Fruit fly (Drosophila melanogaster) whole organism, embryonic: ENCODE results near the gene blot.

ENCODE experiments used
- Awh ChIP-seq: fragments of 200-800 bp; sonication (Bioruptor generic); IDR thresholded peaks from 2 replicates; pipeline ENCODE4, ENCODE4 v1.3.6; 2022; ENCODE audit warnings: missing biosample characterization, missing genetic modification characterization
- B-H2 ChIP-seq: fragments of 200-800 bp; sonication (Bioruptor generic); optimal IDR thresholded peaks from 2 replicates; lab custom pipeline; 2018; ENCODE audit warnings: missing biosample characterization, mild to moderate bottlenecking, missing genetic modification characterization
- BtbVII ChIP-seq: fragments of 200-800 bp; sonication (Bioruptor generic); optimal IDR thresholded peaks from 3 replicates; lab custom pipeline; 2017; ENCODE audit warnings: missing biosample characterization, mild to moderate bottlenecking, missing genetic modification characterization
- CG11695 ChIP-seq: fragments of 200-800 bp; sonication (Bioruptor generic); IDR thresholded peaks from 3 replicates; pipeline ENCODE4 v1.3.6; 2022; ENCODE audit warnings: missing biosample characterization, missing genetic modification characterization
- CG17328 ChIP-seq: fragments of 200-800 bp; sonication (Bioruptor generic); IDR thresholded peaks from 2 replicates; pipeline ENCODE4 v1.3.6; 2022; ENCODE audit warnings: missing biosample characterization, missing genetic modification characterization
- CG17612 ChIP-seq: fragments of 200-800 bp; sonication (Bioruptor generic); IDR thresholded peaks from 2 replicates; pipeline ENCODE4 v1.3.6; 2022; ENCODE audit warnings: missing biosample characterization, missing genetic modification characterization
- CG42726 ChIP-seq: fragments of 200-800 bp; sonication (Bioruptor generic); IDR thresholded peaks from 2 replicates; pipeline ENCODE4 v1.3.6; 2022; ENCODE audit warnings: missing biosample characterization, missing genetic modification characterization; ENCODE audit not compliant: partially characterized antibody
- CG6683 ChIP-seq: fragments of 200-800 bp; sonication (Bioruptor generic); optimal IDR thresholded peaks from 2 replicates; lab custom pipeline; 2017; ENCODE audit warnings: missing biosample characterization, mild to moderate bottlenecking, missing genetic modification characterization, missing genetic modification reagents
- CG6791 ChIP-seq: fragments of 200-800 bp; sonication (Bioruptor generic); IDR thresholded peaks from 3 replicates; pipeline ENCODE4 v1.3.6; 2022; ENCODE audit warnings: missing biosample characterization, missing genetic modification characterization; ENCODE audit not compliant: partially characterized antibody
- CG6813 ChIP-seq: fragments of 200-800 bp; sonication (Bioruptor generic); optimal IDR thresholded peaks from 2 replicates; lab custom pipeline; 2017; ENCODE audit warnings: missing biosample characterization, missing genetic modification characterization, mild to moderate bottlenecking, moderate library complexity, missing genetic modification reagents
- CG7372 ChIP-seq: fragments of 200-800 bp; sonication (Bioruptor generic); IDR thresholded peaks from 2 replicates; pipeline ENCODE4 v1.3.6; 2022; ENCODE audit warnings: missing biosample characterization, missing genetic modification characterization
- CG8290 ChIP-seq, 3 experiments: fragments of 200-800 bp; sonication (Bioruptor generic); optimal IDR thresholded peaks; 2 replicates each; lab custom pipeline; 2016 to 2019; ENCODE audit warnings: missing biosample characterization in 3 of 3, missing genetic modification characterization in 3 of 3, mild to moderate bottlenecking in 2 of 3, moderate library complexity in 1 of 3
- CkIIα-i1 ChIP-seq: fragments of 200-800 bp; sonication (Bioruptor generic); IDR thresholded peaks from 2 replicates; pipeline ENCODE4 v1.3.6; 2022; ENCODE audit warnings: missing biosample characterization, missing genetic modification characterization
- Dad ChIP-seq: fragments of 200-800 bp; sonication (Bioruptor generic); optimal IDR thresholded peaks from 3 replicates; lab custom pipeline; 2016; ENCODE audit warnings: missing biosample characterization, missing genetic modification characterization
- Dll ChIP-seq: fragments of 200-800 bp; sonication (Bioruptor generic); IDR thresholded peaks from 4 replicates; pipeline ENCODE4 v1.3.6; 2022; ENCODE audit warnings: missing biosample characterization, missing genetic modification characterization; ENCODE audit not compliant: partially characterized antibody
- H15 ChIP-seq: fragments of 200-800 bp; sonication (Bioruptor generic); IDR thresholded peaks from 3 replicates; pipeline ENCODE4 v1.3.6; 2022; ENCODE audit warnings: missing biosample characterization, missing genetic modification characterization
- H2.0 ChIP-seq: fragments of 200-800 bp; sonication (Bioruptor generic); IDR thresholded peaks from 2 replicates; pipeline ENCODE4 v1.3.6; 2022; ENCODE audit warnings: missing biosample characterization, missing genetic modification characterization
- Hr78 ChIP-seq, 2 experiments: fragments of 200-800 bp in 1 of 2; fragments of >200 bp in 1 of 2; sonication (Bioruptor generic) in 1 of 2; optimal IDR thresholded peaks; 2 replicates each; lab custom pipeline; 2017 to 2019; ENCODE audit warnings: missing biosample characterization in 2 of 2, missing genetic modification characterization in 2 of 2, mild to moderate bottlenecking in 1 of 2, moderate library complexity in 1 of 2
- Lpt ChIP-seq: fragments of >200 bp; optimal IDR thresholded peaks from 2 replicates; lab custom pipeline; 2018; ENCODE audit warnings: missing biosample characterization, missing genetic modification characterization
- NC2α ChIP-seq: fragments of 200-800 bp; sonication (Bioruptor generic); optimal IDR thresholded peaks from 2 replicates; lab custom pipeline; 2016; ENCODE audit warnings: missing biosample characterization, missing genetic modification characterization
- NfI ChIP-seq: fragments of 200-800 bp; sonication (Bioruptor generic); optimal IDR thresholded peaks from 3 replicates; lab custom pipeline; 2018; ENCODE audit warnings: missing biosample characterization, mild to moderate bottlenecking, missing genetic modification characterization, moderate library complexity
- Oaz ChIP-seq: fragments of 200-800 bp; sonication (Bioruptor generic); IDR thresholded peaks from 2 replicates; pipeline ENCODE4 v1.3.6; 2022; ENCODE audit warnings: missing biosample characterization, missing genetic modification characterization
- Opbp ChIP-seq: fragments of 200-800 bp; sonication (Bioruptor generic); IDR thresholded peaks from 3 replicates; pipeline ENCODE4 v1.3.6; 2022; ENCODE audit warnings: missing biosample characterization, missing genetic modification characterization; ENCODE audit not compliant: partially characterized antibody
- Trl ChIP-seq, 3 experiments: fragments of >200 bp in 2 of 3; fragments of 200-800 bp in 1 of 3; sonication (Bioruptor generic) in 1 of 3; optimal IDR thresholded peaks; 2 replicates in 1 of 3; 3 replicates in 2 of 3; lab custom pipeline; 2016 to 2017; ENCODE audit warnings: missing biosample characterization in 1 of 3, missing genetic modification characterization in 1 of 3
- ato ChIP-seq: fragments of 200-800 bp; sonication (Bioruptor generic); IDR thresholded peaks from 2 replicates; pipeline ENCODE4 v1.3.6; 2022; ENCODE audit warnings: missing biosample characterization, missing genetic modification characterization; ENCODE audit not compliant: partially characterized antibody
- bbx ChIP-seq: fragments of 200-800 bp; sonication (Bioruptor generic); IDR thresholded peaks from 2 replicates; pipeline ENCODE4 v1.3.6; 2022; ENCODE audit warnings: missing biosample characterization, missing genetic modification characterization; ENCODE audit not compliant: partially characterized antibody
- bsh ChIP-seq, 2 experiments: fragments of 200-800 bp; sonication (Bioruptor generic); optimal IDR thresholded peaks; 2 replicates each; lab custom pipeline; 2017 to 2018; ENCODE audit warnings: mild to moderate bottlenecking in 2 of 2, missing biosample characterization in 2 of 2, missing genetic modification characterization in 2 of 2, moderate library complexity in 1 of 2
- dmrt11E ChIP-seq: fragments of 200-800 bp; sonication (Bioruptor generic); optimal IDR thresholded peaks from 3 replicates; lab custom pipeline; 2018; ENCODE audit warnings: missing biosample characterization, mild to moderate bottlenecking, missing genetic modification characterization, moderate library complexity
- ems ChIP-seq: fragments of 200-800 bp; sonication (Bioruptor generic); optimal IDR thresholded peaks from 3 replicates; lab custom pipeline; 2016; ENCODE audit warnings: missing biosample characterization, missing genetic modification characterization
- fru ChIP-seq: fragments of >200 bp; optimal IDR thresholded peaks from 2 replicates; lab custom pipeline; 2017
- gfzf ChIP-seq: fragments of 200-800 bp; sonication (Bioruptor generic); optimal IDR thresholded peaks from 2 replicates; lab custom pipeline; 2016; ENCODE audit warnings: missing biosample characterization, mild to moderate bottlenecking, missing genetic modification characterization, moderate library complexity
- luna ChIP-seq: fragments of 200-800 bp; sonication (Bioruptor generic); optimal IDR thresholded peaks from 2 replicates; lab custom pipeline; 2016; ENCODE audit warnings: missing biosample characterization, missing genetic modification characterization
- nerfin-2 ChIP-seq: fragments of 200-800 bp; sonication (Bioruptor generic); IDR thresholded peaks from 2 replicates; pipeline ENCODE4 v1.3.6; 2022; ENCODE audit warnings: missing biosample characterization, missing genetic modification characterization; ENCODE audit not compliant: partially characterized antibody
- nom ChIP-seq: fragments of 200-800 bp; sonication (Bioruptor generic); optimal IDR thresholded peaks from 2 replicates; lab custom pipeline; 2017; ENCODE audit warnings: missing biosample characterization, missing genetic modification characterization, mild to moderate bottlenecking, moderate library complexity, missing genetic modification reagents
- odd ChIP-seq: fragments of 200-800 bp; sonication (Bioruptor generic); optimal IDR thresholded peaks from 2 replicates; lab custom pipeline; 2017; ENCODE audit warnings: missing biosample characterization, mild to moderate bottlenecking, missing genetic modification characterization
- pan ChIP-seq, 4 experiments: fragments of >200 bp in 3 of 4; fragments of 200-800 bp in 1 of 4; sonication (Bioruptor generic) in 1 of 4; optimal IDR thresholded peaks in 3 of 4; IDR thresholded peaks in 1 of 4; 2 replicates each; pipeline versions ENCODE4 v1.3.6 to Lab custom; 2017 to 2022; ENCODE audit warnings: missing biosample characterization in 2 of 4, missing genetic modification characterization in 2 of 4, mixed read lengths in 1 of 4
- pnt ChIP-seq: fragments of 200-800 bp; sonication (Bioruptor generic); optimal IDR thresholded peaks from 3 replicates; lab custom pipeline; 2016; ENCODE audit warnings: missing biosample characterization, missing genetic modification characterization
- ranshi ChIP-seq: fragments of 200-800 bp; sonication (Bioruptor generic); IDR thresholded peaks from 2 replicates; pipeline ENCODE4 v1.3.6; 2022; ENCODE audit warnings: missing biosample characterization, missing genetic modification characterization
- schlank ChIP-seq: fragments of 200-800 bp; sonication (Bioruptor generic); optimal IDR thresholded peaks from 2 replicates; lab custom pipeline; 2018; ENCODE audit warnings: missing biosample characterization, mild to moderate bottlenecking, missing genetic modification characterization
- seq ChIP-seq: fragments of 200-800 bp; sonication (Bioruptor generic); IDR thresholded peaks from 2 replicates; pipeline ENCODE4 v1.3.6; 2022; ENCODE audit warnings: missing biosample characterization, missing genetic modification characterization
- sna ChIP-seq: fragments of 200-800 bp; sonication (Bioruptor generic); IDR thresholded peaks from 2 replicates; pipeline ENCODE4 v1.3.6; 2022; ENCODE audit warnings: missing biosample characterization, missing genetic modification characterization; ENCODE audit not compliant: partially characterized antibody
- stc ChIP-seq: fragments of 200-800 bp; sonication (Bioruptor generic); IDR thresholded peaks from 2 replicates; pipeline ENCODE4 v1.3.6; 2022; ENCODE audit warnings: missing biosample characterization, missing genetic modification characterization
- tgo ChIP-seq: fragments of 200-800 bp; sonication (Bioruptor generic); IDR thresholded peaks from 3 replicates; pipeline ENCODE4 v1.3.6; 2022; ENCODE audit warnings: missing biosample characterization, missing genetic modification characterization
- tna ChIP-seq: fragments of 200-800 bp; sonication (Bioruptor generic); IDR thresholded peaks from 2 replicates; pipeline ENCODE4 v1.3.6; 2022; ENCODE audit warnings: missing biosample characterization, missing genetic modification characterization; ENCODE audit not compliant: partially characterized antibody
- twi ChIP-seq: fragments of 200-800 bp; optimal IDR thresholded peaks from 2 replicates; lab custom pipeline; 2019; ENCODE audit warnings: missing biosample characterization, mild to moderate bottlenecking, missing genetic modification characterization, moderate library complexity
- tx ChIP-seq: fragments of 200-800 bp; sonication (Bioruptor generic); optimal IDR thresholded peaks from 2 replicates; lab custom pipeline; 2016; ENCODE audit warnings: missing biosample characterization, missing genetic modification characterization
- vvl ChIP-seq: fragments of 200-800 bp; sonication (Bioruptor generic); IDR thresholded peaks from 2 replicates; pipeline ENCODE4 v1.3.6; 2022; ENCODE audit warnings: missing biosample characterization, missing genetic modification characterization
- yki ChIP-seq: fragments of >200 bp; optimal IDR thresholded peaks from 3 replicates; lab custom pipeline; 2018

The blot gene

DNA sequence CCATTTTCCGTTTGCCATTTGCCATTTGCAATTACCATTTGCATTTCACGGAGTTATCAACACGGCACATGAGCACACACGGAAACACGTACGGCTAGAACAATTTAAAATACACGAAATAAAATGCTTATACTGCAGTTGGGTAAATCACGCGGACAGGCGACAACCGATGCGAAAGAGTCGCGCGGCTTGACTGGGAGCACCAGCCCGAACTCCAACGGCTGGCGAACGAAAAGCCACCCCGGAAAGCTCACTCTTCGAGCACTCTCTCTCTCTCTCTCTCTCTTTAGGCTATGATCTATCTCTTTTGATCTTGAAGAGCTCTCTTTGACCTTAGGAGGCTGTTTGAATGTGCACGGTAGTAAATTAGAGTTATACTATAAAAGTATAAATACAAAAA lies at the start of gene blot:
Gene blot (minus strand): TSS at position 196 of the 400 bp plus-strand sequence.
- no peak for TF ChIP-seq schlank (tag; lab: Kevin White, UChicago)
- peak; percentile 36; the same call in 1 of the 2 replicates for TF ChIP-seq bbx (GFP tag; lab: Robert Waterston, UW)
- no peak for TF ChIP-seq pnt
- TF ChIP-seq ato (GFP tag; lab: Robert Waterston, UW), result 0 out of 2 replicates have a peak, but pooled peaks have one; percentile 33
- TF ChIP-seq Dll, result peak; percentile 25; the same call in 1 of the 4 replicates
- TF ChIP-seq Lpt (GFP tag; lab: Kevin White, UChicago), result no peak
- TF ChIP-seq dmrt11E (tag; lab: Kevin White, UChicago), result no peak
- TF ChIP-seq H15 (GFP tag; lab: Robert Waterston, UW), result no peak
- TF ChIP-seq stc (GFP tag; lab: Robert Waterston, UW), result 0 out of 2 replicates have a peak, but pooled peaks have one; percentile 16
- no peak for TF ChIP-seq H2.0 (GFP tag; lab: Robert Waterston, UW)
- 0 out of 3 replicates have a peak, but pooled peaks have one; percentile 52 for TF ChIP-seq CG6791 (GFP tag; lab: Robert Waterston, UW)
- TF ChIP-seq CG7372, result no peak
- TF ChIP-seq CG17328, result 0 out of 2 replicates have a peak, but pooled peaks have one; percentile 44
- TF ChIP-seq BtbVII, result peak; percentile 35
- peak; percentile 47 for TF ChIP-seq yki (lab: Kevin White, UChicago)
- TF ChIP-seq odd (GFP tag; lab: Kevin White, UChicago), result no peak
- no peak for TF ChIP-seq CG11695 (GFP tag; lab: Robert Waterston, UW)
- no peak for TF ChIP-seq CG6813 (GFP tag; lab: Kevin White, UChicago)
- peak; percentile 86 to 88 for TF ChIP-seq Trl (optimal IDR thresholded peaks at IDR 0.05; lab: Kevin White, UChicago)
- no peak for TF ChIP-seq Trl (GFP tag; optimal IDR thresholded peaks at IDR 0.05; lab: Kevin White, UChicago)
- peak; percentile 63; the same call in 1 of the 2 replicates for TF ChIP-seq sna (GFP tag; lab: Robert Waterston, UW)
- no peak for TF ChIP-seq NC2α (GFP tag; lab: Kevin White, UChicago)
- TF ChIP-seq nerfin-2 (GFP tag; lab: Robert Waterston, UW), result no peak
- TF ChIP-seq tx (GFP tag; lab: Kevin White, UChicago), result no peak
- TF ChIP-seq Dad (GFP tag; lab: Kevin White, UChicago), result no peak
- 0 out of 2 replicates have a peak, but pooled peaks have one; percentile 17 for TF ChIP-seq Awh
- no peak for TF ChIP-seq pan (optimal IDR thresholded peaks at IDR 0.05; lab: Kevin White, UChicago)
- TF ChIP-seq pan (GFP tag; optimal IDR thresholded peaks at IDR 0.05 in 1 of 2, IDR thresholded peaks at IDR 0.05 in 1 of 2), result peak in 1 of 2 experiments; percentile 11
- no peak for TF ChIP-seq fru
- no peak for TF ChIP-seq ems
- no peak for TF ChIP-seq tgo (GFP tag; lab: Robert Waterston, UW)
- TF ChIP-seq CG42726 (GFP tag; lab: Robert Waterston, UW), result peak; percentile 38; the same call in 1 of the 2 replicates
- TF ChIP-seq tna, result peak; percentile 19; the same call in 1 of the 2 replicates
- TF ChIP-seq twi (tag; lab: Kevin White, UChicago), result no peak
- no peak for TF ChIP-seq gfzf (GFP tag; lab: Kevin White, UChicago)
- peak; percentile 12 for TF ChIP-seq B-H2 (GFP tag; lab: Kevin White, UChicago)
- peak; percentile 68 for TF ChIP-seq vvl (GFP tag; lab: Robert Waterston, UW)
- peak; percentile 52 for TF ChIP-seq nom (GFP tag; lab: Kevin White, UChicago)
- no peak for TF ChIP-seq CG8290 (GFP tag; optimal IDR thresholded peaks at IDR 0.05; lab: Kevin White, UChicago)
- TF ChIP-seq CG8290 (tag; optimal IDR thresholded peaks at IDR 0.05; lab: Kevin White, UChicago), result peak in 1 of 2 experiments; percentile 40
- peak in 1 of 2 experiments; percentile 12 for TF ChIP-seq Hr78 (GFP tag; optimal IDR thresholded peaks at IDR 0.05; lab: Kevin White, UChicago)
- no peak for TF ChIP-seq CkIIα-i1 (GFP tag; lab: Robert Waterston, UW)
- TF ChIP-seq bsh (GFP tag; optimal IDR thresholded peaks at IDR 0.05; lab: Kevin White, UChicago), result peak in 1 of 2 experiments; percentile 35
- no peak for TF ChIP-seq Oaz
- 0 out of 3 replicates have a peak, but pooled peaks have one; percentile 27 for TF ChIP-seq Opbp (GFP tag; lab: Robert Waterston, UW)
- TF ChIP-seq ranshi (GFP tag; lab: Robert Waterston, UW), result peak; percentile 22; the same call in 1 of the 2 replicates
- TF ChIP-seq CG17612, result no peak
- peak; percentile 11; the same call in 1 of the 2 replicates for TF ChIP-seq seq (GFP tag; lab: Robert Waterston, UW)
- TF ChIP-seq NfI (GFP tag; lab: Kevin White, UChicago), result no peak
- TF ChIP-seq luna (GFP tag; lab: Kevin White, UChicago), result no peak
- TF ChIP-seq CG6683 (GFP tag; lab: Kevin White, UChicago), result no peak
